Worm (Caenorhabditis elegans) whole organism, L4 larva: ENCODE results near the gene F59A6.2.

Experiments
- F49E8.2 ChIP-seq: sonication (generic microtip); optimal IDR thresholded peaks from 2 replicates; lab custom pipeline; 2016; ENCODE audit warnings: missing compliant biosample characterization, mild to moderate bottlenecking, missing genetic modification characterization, borderline replicate concordance
- T26A8.4 ChIP-seq: fragments of 200-800 bp; sonication (Bioruptor generic); IDR thresholded peaks from 2 replicates; pipeline ENCODE4 v1.3.6; 2022; ENCODE audit warnings: missing genetic modification characterization, missing compliant biosample characterization
- Y48G9A.11 ChIP-seq: fragments of 200-800 bp; sonication (Bioruptor generic); IDR thresholded peaks from 2 replicates; pipeline ENCODE4 v1.3.6; 2022; ENCODE audit warnings: missing genetic modification reagents, missing genetic modification characterization, missing compliant biosample characterization
- Y5F2A.4 ChIP-seq: fragments of 200-800 bp; sonication (Bioruptor generic); optimal IDR thresholded peaks from 2 replicates; lab custom pipeline; 2018; ENCODE audit warnings: mild to moderate bottlenecking, missing genetic modification characterization, missing compliant biosample characterization
- ZK337.2 ChIP-seq: fragments of 200-800 bp; sonication (Bioruptor generic); IDR thresholded peaks from 2 replicates; pipeline ENCODE4 v1.3.6; 2022; ENCODE audit warnings: missing genetic modification reagents, missing genetic modification characterization, missing compliant biosample characterization
- attf-4 ChIP-seq: sonication (generic microtip); optimal IDR thresholded peaks from 3 replicates; lab custom pipeline; 2017; ENCODE audit warnings: missing biosample characterization, missing genetic modification characterization
- ceh-20 ChIP-seq: fragments of 200-800 bp; sonication (Bioruptor generic); IDR thresholded peaks from 2 replicates; pipeline ENCODE4 v1.3.6; 2022; ENCODE audit warnings: missing genetic modification reagents, missing genetic modification characterization, missing compliant biosample characterization
- ceh-32 ChIP-seq: sonication (generic microtip); optimal IDR thresholded peaks from 2 replicates; lab custom pipeline; 2016; ENCODE audit warnings: mild to moderate bottlenecking, missing genetic modification characterization, missing compliant biosample characterization; ENCODE audit not compliant: poor library complexity
- ceh-62 ChIP-seq: sonication (generic microtip); optimal IDR thresholded peaks from 2 replicates; lab custom pipeline; 2017; ENCODE audit warnings: missing biosample characterization, missing genetic modification characterization
- ces-1 ChIP-seq: fragments of 150-350 bp; sonication (generic microtip); optimal IDR thresholded peaks from 4 replicates; lab custom pipeline; 2014; ENCODE audit warnings: missing biosample characterization, missing genetic modification reagents, missing genetic modification characterization
- ctbp-1 ChIP-seq: fragments of 200-800 bp; sonication (Bioruptor generic); IDR thresholded peaks from 2 replicates; pipeline ENCODE4 v1.3.6; 2022; ENCODE audit warnings: missing genetic modification reagents, missing genetic modification characterization, missing compliant biosample characterization
- daf-12 ChIP-seq: fragments of 150-350 bp; optimal IDR thresholded peaks from 2 replicates; lab custom pipeline; 2014; ENCODE audit warnings: missing biosample characterization, missing genetic modification reagents, missing genetic modification characterization
- daf-16 ChIP-seq, 3 experiments: sonication (generic microtip); optimal IDR thresholded peaks; 2 replicates each; lab custom pipeline; 2016 to 2017; ENCODE audit warnings: missing genetic modification characterization in 3 of 3, missing genetic modification reagents in 3 of 3, mild to moderate bottlenecking in 2 of 3, missing compliant biosample characterization in 2 of 3, missing biosample characterization in 1 of 3, moderate library complexity in 1 of 3
- daf-8 ChIP-seq: fragments of 200-800 bp; sonication (Bioruptor generic); IDR thresholded peaks from 2 replicates; pipeline ENCODE4 v1.3.6; 2022; ENCODE audit warnings: missing genetic modification characterization, missing compliant biosample characterization
- fos-1 ChIP-seq: fragments of 150-350 bp; optimal IDR thresholded peaks from 2 replicates; lab custom pipeline; 2014; ENCODE audit warnings: missing biosample characterization, missing genetic modification characterization
- hif-1 ChIP-seq, 2 experiments: sonication (generic microtip); optimal IDR thresholded peaks; 2 replicates each; lab custom pipeline; 2016 to 2017; ENCODE audit warnings: missing compliant biosample characterization in 2 of 2, missing genetic modification characterization in 2 of 2, missing genetic modification reagents in 2 of 2, missing genotype in 2 of 2, mild to moderate bottlenecking in 1 of 2
- hlh-11 ChIP-seq: fragments of 200-800 bp; sonication (Bioruptor generic); optimal IDR thresholded peaks from 2 replicates; lab custom pipeline; 2018; ENCODE audit warnings: mild to moderate bottlenecking, missing genetic modification characterization, missing compliant biosample characterization
- hlh-30 ChIP-seq: sonication (generic microtip); optimal IDR thresholded peaks from 2 replicates; lab custom pipeline; 2017; ENCODE audit warnings: antibody characterized with exemption, mild to moderate bottlenecking, missing genetic modification characterization, missing compliant biosample characterization; ENCODE audit not compliant: insufficient read depth
- hmg-1.1 ChIP-seq: fragments of 200-800 bp; sonication (Bioruptor generic); IDR thresholded peaks from 2 replicates; pipeline ENCODE4 v1.3.6; 2022; ENCODE audit warnings: missing genetic modification reagents, missing genetic modification characterization, missing compliant biosample characterization
- jun-1 ChIP-seq: fragments of 150-350 bp; optimal IDR thresholded peaks from 2 replicates; lab custom pipeline; 2014; ENCODE audit warnings: missing biosample characterization, missing genetic modification reagents, missing genetic modification characterization
- lin-13 ChIP-seq: fragments of 150-350 bp; optimal IDR thresholded peaks from 2 replicates; lab custom pipeline; 2014; ENCODE audit warnings: missing biosample characterization, missing genetic modification reagents, missing genetic modification characterization
- lin-15B ChIP-seq: fragments of 150-350 bp; sonication (generic microtip); optimal IDR thresholded peaks from 3 replicates; lab custom pipeline; 2014; ENCODE audit warnings: missing biosample characterization, missing genetic modification characterization
- lin-39 ChIP-seq: fragments of 150-350 bp; optimal IDR thresholded peaks from 2 replicates; lab custom pipeline; 2014; ENCODE audit warnings: missing biosample characterization, missing genetic modification reagents, missing genetic modification characterization
- mxl-2 ChIP-seq: fragments of 200-800 bp; sonication (Bioruptor generic); conservative IDR thresholded peaks from 2 replicates; pipeline ENCODE4 v1.3.6; 2022; ENCODE audit warnings: missing genetic modification reagents, missing genetic modification characterization, missing compliant biosample characterization
- nhr-111 ChIP-seq: fragments of 200-800 bp; sonication (Bioruptor generic); optimal IDR thresholded peaks from 2 replicates; lab custom pipeline; 2018; ENCODE audit warnings: mild to moderate bottlenecking, missing genetic modification characterization, missing compliant biosample characterization
- nhr-237 ChIP-seq: sonication (generic microtip); optimal IDR thresholded peaks from 2 replicates; lab custom pipeline; 2017; ENCODE audit warnings: missing biosample characterization, missing genetic modification characterization
- nhr-25 ChIP-seq: sonication (generic microtip); optimal IDR thresholded peaks from 2 replicates; lab custom pipeline; 2017; ENCODE audit warnings: missing genetic modification characterization, mild to moderate bottlenecking, missing compliant biosample characterization, antibody characterized with exemption, moderate library complexity, borderline replicate concordance; ENCODE audit not compliant: insufficient read depth
- nhr-28 ChIP-seq: fragments of 150-350 bp; optimal IDR thresholded peaks from 2 replicates; lab custom pipeline; 2014; ENCODE audit warnings: missing biosample characterization, missing genetic modification characterization
- nhr-48 ChIP-seq: sonication (generic microtip); optimal IDR thresholded peaks from 2 replicates; lab custom pipeline; 2016; ENCODE audit warnings: mild to moderate bottlenecking, missing genetic modification characterization, missing compliant biosample characterization
- nhr-76 ChIP-seq: fragments of 150-350 bp; optimal IDR thresholded peaks from 2 replicates; lab custom pipeline; 2014; ENCODE audit warnings: missing biosample characterization, missing genetic modification characterization
- php-3 ChIP-seq: fragments of 200-800 bp; sonication (Bioruptor generic); IDR thresholded peaks from 2 replicates; pipeline ENCODE4 v1.3.6; 2022; ENCODE audit warnings: missing genetic modification reagents, missing genetic modification characterization, missing compliant biosample characterization
- set-16 ChIP-seq: fragments of 200-800 bp; sonication (Bioruptor generic); IDR thresholded peaks from 2 replicates; pipeline ENCODE4 v1.3.6; 2022; ENCODE audit warnings: missing genetic modification reagents, missing genetic modification characterization, missing compliant biosample characterization
- spr-1 ChIP-seq: sonication (generic microtip); optimal IDR thresholded peaks from 2 replicates; lab custom pipeline; 2016; ENCODE audit warnings: mild to moderate bottlenecking, missing genetic modification characterization, missing compliant biosample characterization
- spr-3 ChIP-seq: fragments of 200-800 bp; sonication (Bioruptor generic); optimal IDR thresholded peaks from 2 replicates; lab custom pipeline; 2018; ENCODE audit warnings: mild to moderate bottlenecking, missing genetic modification characterization, missing compliant biosample characterization
- tag-97 ChIP-seq: fragments of 200-800 bp; sonication (Bioruptor generic); IDR thresholded peaks from 2 replicates; pipeline ENCODE4 v1.3.6; 2022; ENCODE audit warnings: missing genetic modification characterization, missing compliant biosample characterization
- tra-1 ChIP-seq: fragments of 200-800 bp; sonication (Bioruptor generic); IDR thresholded peaks from 2 replicates; pipeline ENCODE4 v1.3.6; 2022; ENCODE audit warnings: missing genetic modification reagents, missing genetic modification characterization, missing compliant biosample characterization
- unc-39 ChIP-seq: sonication (generic microtip); optimal IDR thresholded peaks from 2 replicates; lab custom pipeline; 2017; ENCODE audit warnings: missing biosample characterization, missing genetic modification characterization
- unc-62 ChIP-seq, 3 experiments: fragments of 150-350 bp in 1 of 3; sonication (generic microtip); optimal IDR thresholded peaks in 2 of 3; peaks in 1 of 3; 1 replicate in 1 of 3; 2 replicates in 2 of 3; lab custom pipeline; 2014 to 2017; ENCODE audit warnings: missing biosample characterization in 3 of 3, missing genetic modification characterization in 3 of 3, missing genetic modification reagents in 3 of 3, missing genotype in 1 of 3
- vab-7 ChIP-seq: fragments of 200-800 bp; sonication (Bioruptor generic); IDR thresholded peaks from 2 replicates; pipeline ENCODE4 v1.3.6; 2022; ENCODE audit warnings: missing genetic modification reagents, missing genetic modification characterization, missing compliant biosample characterization
- zfp-3 ChIP-seq: fragments of 200-800 bp; sonication (Bioruptor generic); conservative IDR thresholded peaks from 2 replicates; pipeline ENCODE4 v1.3.6; 2022; ENCODE audit warnings: missing genetic modification reagents, missing genetic modification characterization, missing compliant biosample characterization
- zip-2 ChIP-seq: fragments of 150-350 bp; optimal IDR thresholded peaks from 2 replicates; lab custom pipeline; 2014; ENCODE audit warnings: missing biosample characterization, missing genetic modification characterization

F59A6.2 gene

DNA sequence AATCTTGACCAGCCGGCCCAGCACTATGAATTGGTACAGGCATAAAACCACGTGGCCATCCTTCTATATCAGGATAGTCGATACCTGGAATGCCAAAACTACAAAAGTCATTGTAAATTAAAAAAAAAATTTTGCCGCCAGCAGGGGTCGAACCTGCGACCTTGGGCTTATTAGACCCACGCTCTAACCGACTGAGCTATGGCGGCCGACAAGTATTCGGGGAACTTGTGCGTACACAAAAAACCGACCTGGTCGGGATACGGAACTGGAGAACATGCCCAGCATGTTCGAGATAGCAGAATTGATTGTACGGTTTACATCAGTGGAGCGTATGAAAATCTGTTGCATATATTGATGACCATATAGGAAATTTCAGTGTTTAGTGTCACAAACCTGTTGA is 42.8 kb downstream of the F59A6.2 start (continued):
- TF ChIP-seq ZK337.2 (GFP tag; lab: Robert Waterston, UW) (peak; percentile 58; the same call in 1 of the 2 replicates), nhr-28 (tag; lab: Kevin White, UChicago) (peak; percentile 38), Y5F2A.4 (GFP tag; lab: Kevin White, UChicago) (no peak), daf-16 (GFP tag; optimal IDR thresholded peaks at IDR 0.05; lab: Kevin White, UChicago) (peak; percentile 16 to 45), daf-16 (tag; optimal IDR thresholded peaks at IDR 0.05; lab: Kevin White, UChicago) (peak; percentile 55), nhr-111 (GFP tag; lab: Kevin White, UChicago) (peak; percentile 52), hif-1 (tag; optimal IDR thresholded peaks at IDR 0.05; lab: Kevin White, UChicago) (peak; percentile 12 to 14), spr-1 (tag; lab: Kevin White, UChicago) (peak; percentile 50), mxl-2 (no peak), lin-13 (GFP tag; lab: Kevin White, UChicago) (peak; percentile 30), tag-97 (GFP tag; lab: Robert Waterston, UW) (no peak), hlh-30 (tag; lab: Kevin White, UChicago) (peak; percentile 51), T26A8.4 (no peak; the same call in none of the 2 replicates), set-16 (GFP tag; lab: Robert Waterston, UW) (peak; percentile 20; the same call in 1 of the 2 replicates), hlh-11 (peak; percentile 75), lin-39 (tag; lab: Kevin White, UChicago) (no peak), ces-1 (GFP tag; lab: Kevin White, UChicago) (no peak), daf-12 (tag; lab: Kevin White, UChicago) (no peak), zfp-3 (peak; percentile 60; the same call in 1 of the 2 replicates), daf-8 (no peak), nhr-76 (tag; lab: Kevin White, UChicago) (no peak), F49E8.2 (tag; lab: Kevin White, UChicago) (peak; percentile 64)

DNA sequence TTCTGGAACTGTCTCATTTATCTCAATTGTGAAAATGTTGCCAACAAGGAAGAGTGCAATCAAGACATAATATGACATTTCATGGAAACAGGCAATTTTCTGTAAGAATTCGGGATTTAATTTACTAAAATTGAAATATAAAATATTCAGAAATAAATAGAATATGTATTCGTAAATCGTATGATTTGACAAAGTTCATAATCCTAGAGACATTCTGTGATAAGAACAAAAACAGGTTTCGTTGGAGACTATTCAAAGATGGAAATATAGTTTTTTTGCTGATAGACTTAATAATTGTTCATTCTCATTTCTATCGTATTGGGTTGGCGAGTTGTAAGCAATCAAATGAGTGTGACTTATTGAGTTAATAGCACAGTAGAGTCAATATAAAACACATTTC is 43.5 kb downstream of the F59A6.2 start, which contains the start of gene C27A2.12:
Gene C27A2.12 (minus strand): TSS at position 101 of the 400 bp plus-strand sequence.
- TF ChIP-seq ceh-32: no peak
- TF ChIP-seq unc-62 (GFP tag; optimal IDR thresholded peaks at IDR 0.05 in 1 of 2; lab: Kevin White, UChicago): no peak
- TF ChIP-seq unc-62 (tag; optimal IDR thresholded peaks at IDR 0.05; lab: Kevin White, UChicago): no peak
- no peak for TF ChIP-seq nhr-237
- no peak for TF ChIP-seq lin-15B (tag; lab: Kevin White, UChicago)
- TF ChIP-seq T26A8.4: no peak
- TF ChIP-seq ceh-20 (GFP tag; lab: Robert Waterston, UW): no peak
- TF ChIP-seq nhr-76 (tag; lab: Kevin White, UChicago): no peak
- no peak for TF ChIP-seq ces-1 (GFP tag; lab: Kevin White, UChicago)
- TF ChIP-seq attf-4 (tag; lab: Kevin White, UChicago): no peak
- no peak for TF ChIP-seq nhr-28 (tag; lab: Kevin White, UChicago)
- no peak for TF ChIP-seq vab-7
- no peak for TF ChIP-seq nhr-48
- no peak for TF ChIP-seq unc-39 (tag; lab: Kevin White, UChicago)
- TF ChIP-seq jun-1 (tag; lab: Kevin White, UChicago): no peak
- TF ChIP-seq set-16 (GFP tag; lab: Robert Waterston, UW): no peak
- TF ChIP-seq, all 104 proteins: peak for 0

- TF ChIP-seq ceh-62 (tag; lab: Kevin White, UChicago): no peak
- TF ChIP-seq jun-1 (tag; lab: Kevin White, UChicago): no peak
- no peak for TF ChIP-seq zip-2 (tag; lab: Kevin White, UChicago)
- TF ChIP-seq nhr-25: no peak
- TF ChIP-seq Y48G9A.11: no peak
- no peak for TF ChIP-seq hmg-1.1 (GFP tag; lab: Robert Waterston, UW)
- TF ChIP-seq nhr-237: no peak
- no peak for TF ChIP-seq nhr-28 (tag; lab: Kevin White, UChicago)
- no peak for TF ChIP-seq daf-12 (tag; lab: Kevin White, UChicago)
- no peak for TF ChIP-seq php-3 (GFP tag; lab: Robert Waterston, UW)
- TF ChIP-seq Y5F2A.4 (GFP tag; lab: Kevin White, UChicago): no peak
- TF ChIP-seq spr-3 (GFP tag; lab: Kevin White, UChicago): no peak
- no peak for TF ChIP-seq fos-1 (tag; lab: Kevin White, UChicago)
- no peak for TF ChIP-seq mxl-2
- no peak for TF ChIP-seq tra-1 (GFP tag; lab: Robert Waterston, UW)
- no peak for TF ChIP-seq ctbp-1 (GFP tag; lab: Robert Waterston, UW)
- TF ChIP-seq, all 104 proteins: peak for 0
Measured at ce11 chrII:5060719-5061118, 46.2 kb downstream of the F59A6.2 start, which contains the start of gene pho-12. Gene pho-12, minus strand, starts transcription at chrII:5060819.
